Worm (Caenorhabditis elegans): ENCODE results near the gene H10E21.5.

H10E21.5 gene

DNA sequence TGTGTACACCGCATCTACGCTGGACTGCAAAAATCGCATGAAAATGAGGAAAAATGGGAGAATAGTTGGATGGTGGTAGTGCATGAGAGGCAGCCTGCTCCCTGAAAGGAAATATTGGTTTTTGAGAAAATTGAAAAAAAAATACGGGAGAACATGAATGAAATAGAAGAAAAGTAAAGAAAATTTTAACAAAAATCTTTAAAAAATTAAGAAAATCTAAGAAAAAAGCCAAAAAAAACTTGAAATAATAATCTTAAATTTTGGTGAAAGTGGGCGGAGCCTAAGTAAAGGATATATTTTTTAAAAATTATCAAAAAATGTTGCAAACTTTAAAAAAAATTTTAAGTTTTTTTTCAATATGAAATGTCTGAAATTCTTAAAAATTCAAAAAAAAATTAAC, at the start of gene H10E21.5:
Gene H10E21.5, minus strand, starts transcription at position 101 of the 400 bp plus-strand sequence.
- TF ChIP-seq F13C5.2 (tag; optimal IDR thresholded peaks at IDR 0.05): no peak
- no peak for TF ChIP-seq ama-1 (optimal IDR thresholded peaks at IDR 0.05)
- no peak for TF ChIP-seq hmbx-1 (tag; optimal IDR thresholded peaks at IDR 0.05)
- no peak for TF ChIP-seq B0310.2 (tag; optimal IDR thresholded peaks at IDR 0.05)
- no peak for TF ChIP-seq scrt-1 (GFP tag; IDR thresholded peaks at IDR 0.05)
- TF ChIP-seq tbx-37 (GFP tag; conservative IDR thresholded peaks at IDR 0.05): no peak
- no peak for TF ChIP-seq pes-1 (GFP tag; IDR thresholded peaks at IDR 0.05)
- no peak for TF ChIP-seq ceh-36 (tag; optimal IDR thresholded peaks at IDR 0.05)
- no peak for TF ChIP-seq ceh-13 (GFP tag; optimal IDR thresholded peaks at IDR 0.05)
- no peak for TF ChIP-seq aly-1 (tag; optimal IDR thresholded peaks at IDR 0.05)
- TF ChIP-seq sea-1 (GFP tag; conservative IDR thresholded peaks at IDR 0.05): no peak
- TF ChIP-seq hnd-1 (tag; optimal IDR thresholded peaks at IDR 0.05): no peak
- TF ChIP-seq flt-1 (GFP tag; IDR thresholded peaks at IDR 0.05): no peak
- TF ChIP-seq tra-4 (tag; optimal IDR thresholded peaks at IDR 0.05): no peak

- TF ChIP-seq ceh-36 (tag; optimal IDR thresholded peaks at IDR 0.05): no peak
- no peak for TF ChIP-seq ets-7 (tag; optimal IDR thresholded peaks at IDR 0.05)
- TF ChIP-seq ama-1 (optimal IDR thresholded peaks at IDR 0.05): no peak
- no peak for TF ChIP-seq sea-1 (GFP tag; conservative IDR thresholded peaks at IDR 0.05)
- TF ChIP-seq hmg-4 (GFP tag; optimal IDR thresholded peaks at IDR 0.05): no peak
- TF ChIP-seq tra-4 (tag; optimal IDR thresholded peaks at IDR 0.05): no peak
- no peak for TF ChIP-seq flt-1 (GFP tag; IDR thresholded peaks at IDR 0.05)
- TF ChIP-seq hmbx-1 (tag; optimal IDR thresholded peaks at IDR 0.05): no peak
- TF ChIP-seq pes-1 (GFP tag; IDR thresholded peaks at IDR 0.05): no peak
- no peak for TF ChIP-seq B0310.2 (tag; optimal IDR thresholded peaks at IDR 0.05)
- TF ChIP-seq aly-1 (tag; optimal IDR thresholded peaks at IDR 0.05): no peak
- no peak for TF ChIP-seq hnd-1 (tag; optimal IDR thresholded peaks at IDR 0.05)
- no peak for TF ChIP-seq tbx-37 (GFP tag; conservative IDR thresholded peaks at IDR 0.05)
- TF ChIP-seq F13C5.2 (tag; optimal IDR thresholded peaks at IDR 0.05): no peak
- TF ChIP-seq scrt-1 (GFP tag; IDR thresholded peaks at IDR 0.05): no peak
- no peak for TF ChIP-seq ceh-13 (GFP tag; optimal IDR thresholded peaks at IDR 0.05)
- TF ChIP-seq tbx-11 (GFP tag; IDR thresholded peaks at IDR 0.05): no peak
These were observed 48.3 kb upstream of the H10E21.5 start for ce11 chrIII:72078-72477.

- TF ChIP-seq tra-4 (tag; optimal IDR thresholded peaks at IDR 0.05): no peak
- no peak for TF ChIP-seq flt-1 (GFP tag; IDR thresholded peaks at IDR 0.05)
- no peak for TF ChIP-seq tbx-11 (GFP tag; IDR thresholded peaks at IDR 0.05)
- no peak for TF ChIP-seq ama-1 (optimal IDR thresholded peaks at IDR 0.05)
- TF ChIP-seq hmbx-1 (tag; optimal IDR thresholded peaks at IDR 0.05): no peak
- no peak for TF ChIP-seq tbx-37 (GFP tag; conservative IDR thresholded peaks at IDR 0.05)
- TF ChIP-seq B0310.2 (tag; optimal IDR thresholded peaks at IDR 0.05): no peak
- no peak for TF ChIP-seq sea-1 (GFP tag; conservative IDR thresholded peaks at IDR 0.05)
- TF ChIP-seq ets-7 (tag; optimal IDR thresholded peaks at IDR 0.05): no peak
- TF ChIP-seq scrt-1 (GFP tag; IDR thresholded peaks at IDR 0.05): no peak
- no peak for TF ChIP-seq aly-1 (tag; optimal IDR thresholded peaks at IDR 0.05)
These were observed 45.9 kb upstream of the H10E21.5 start, which contains the start of gene spt-4 for ce11 chrIII:69652-70051. TSS of gene spt-4 (minus strand) at chrIII:69752.

- TF ChIP-seq tbx-37 (GFP tag; conservative IDR thresholded peaks at IDR 0.05) (no peak), tbx-11 (GFP tag; IDR thresholded peaks at IDR 0.05) (no peak), ama-1 (optimal IDR thresholded peaks at IDR 0.05) (no peak), tra-4 (tag; optimal IDR thresholded peaks at IDR 0.05) (no peak), aly-1 (tag; optimal IDR thresholded peaks at IDR 0.05) (no peak), ets-7 (tag; optimal IDR thresholded peaks at IDR 0.05) (no peak), sea-1 (GFP tag; conservative IDR thresholded peaks at IDR 0.05) (no peak), flt-1 (GFP tag; IDR thresholded peaks at IDR 0.05) (no peak), hnd-1 (tag; optimal IDR thresholded peaks at IDR 0.05) (no peak), ceh-13 (GFP tag; optimal IDR thresholded peaks at IDR 0.05) (no peak), scrt-1 (GFP tag; IDR thresholded peaks at IDR 0.05) (no peak), F13C5.2 (tag; optimal IDR thresholded peaks at IDR 0.05) (no peak), hmg-4 (GFP tag; optimal IDR thresholded peaks at IDR 0.05) (no peak), B0310.2 (tag; optimal IDR thresholded peaks at IDR 0.05) (no peak), ceh-36 (tag; optimal IDR thresholded peaks at IDR 0.05) (no peak), hmbx-1 (tag; optimal IDR thresholded peaks at IDR 0.05) (no peak), pes-1 (GFP tag; IDR thresholded peaks at IDR 0.05) (no peak)
These were observed 43.3 kb upstream of the H10E21.5 start for ce11 chrIII:67025-67424.

ce11 chrIII:66160-66559, 42.4 kb upstream of the H10E21.5 start, which contains the start of gene pck-1:
TSS of gene pck-1 (minus strand) at chrIII:66260.
- TF ChIP-seq ama-1 (optimal IDR thresholded peaks at IDR 0.05) (no peak), hnd-1 (tag; optimal IDR thresholded peaks at IDR 0.05) (no peak), ceh-13 (GFP tag; optimal IDR thresholded peaks at IDR 0.05) (no peak), sea-1 (GFP tag; conservative IDR thresholded peaks at IDR 0.05) (no peak), ets-7 (tag; optimal IDR thresholded peaks at IDR 0.05) (no peak), tbx-37 (GFP tag; conservative IDR thresholded peaks at IDR 0.05) (no peak), scrt-1 (GFP tag; IDR thresholded peaks at IDR 0.05) (no peak), tra-4 (tag; optimal IDR thresholded peaks at IDR 0.05) (no peak), hmbx-1 (tag; optimal IDR thresholded peaks at IDR 0.05) (no peak), F13C5.2 (tag; optimal IDR thresholded peaks at IDR 0.05) (no peak), flt-1 (GFP tag; IDR thresholded peaks at IDR 0.05) (no peak), ceh-36 (tag; optimal IDR thresholded peaks at IDR 0.05) (no peak), tbx-11 (GFP tag; IDR thresholded peaks at IDR 0.05) (no peak), aly-1 (tag; optimal IDR thresholded peaks at IDR 0.05) (no peak), hmg-4 (GFP tag; optimal IDR thresholded peaks at IDR 0.05) (no peak), B0310.2 (tag; optimal IDR thresholded peaks at IDR 0.05) (no peak), pes-1 (GFP tag; IDR thresholded peaks at IDR 0.05) (no peak)

- no peak for TF ChIP-seq hnd-1 (tag; optimal IDR thresholded peaks at IDR 0.05)
- no peak for TF ChIP-seq F13C5.2 (tag; optimal IDR thresholded peaks at IDR 0.05)
- TF ChIP-seq pes-1 (GFP tag; IDR thresholded peaks at IDR 0.05): no peak
- no peak for TF ChIP-seq hmg-4 (GFP tag; optimal IDR thresholded peaks at IDR 0.05)
These were observed 41.8 kb upstream of the H10E21.5 start for ce11 chrIII:65626-65937.

DNA sequence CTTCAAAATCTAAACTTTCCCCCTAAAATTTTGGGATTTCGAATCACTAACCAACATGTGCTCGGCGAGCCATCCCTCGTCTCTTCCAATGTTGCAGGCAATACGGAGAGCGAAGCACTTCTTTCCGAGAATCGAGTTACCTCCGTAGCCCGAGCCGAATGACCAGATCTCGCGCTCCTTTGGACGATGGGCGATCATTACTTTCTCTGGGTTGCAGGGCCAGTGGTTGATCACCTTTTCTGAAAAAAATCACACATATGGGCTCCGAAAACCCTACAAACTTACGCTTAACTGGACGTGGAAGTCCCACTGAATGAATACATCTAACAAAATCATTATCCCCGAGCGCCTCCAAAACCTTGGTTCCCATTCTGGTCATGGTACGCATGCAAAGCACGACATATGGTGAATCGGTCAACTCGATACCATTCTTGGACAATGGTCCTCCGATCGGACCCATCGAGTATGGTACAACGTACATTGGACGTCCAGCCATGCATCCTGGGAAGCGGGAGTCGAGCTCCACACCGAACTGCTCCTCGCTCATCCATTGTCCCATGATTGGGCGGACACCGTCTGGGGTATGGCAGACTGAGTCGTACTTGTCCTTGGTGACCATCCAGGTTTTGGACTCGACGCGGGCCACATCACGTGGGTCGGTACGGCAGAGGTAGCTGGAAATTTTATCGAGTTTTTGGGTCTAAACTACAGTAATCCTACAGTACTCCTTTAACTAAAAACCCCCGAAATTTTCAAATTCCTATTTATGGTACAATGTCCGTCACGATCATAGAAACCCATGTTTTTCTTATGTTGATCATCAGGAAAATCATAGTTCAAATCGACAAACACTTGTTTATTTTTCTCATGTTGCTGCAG, 41.2 kb upstream of the H10E21.5 start:
- TF ChIP-seq tbx-37 (GFP tag; conservative IDR thresholded peaks at IDR 0.05): no peak
- TF ChIP-seq aly-1 (tag; optimal IDR thresholded peaks at IDR 0.05): no peak
- TF ChIP-seq hnd-1 (tag; optimal IDR thresholded peaks at IDR 0.05): no peak
- no peak for TF ChIP-seq ets-7 (tag; optimal IDR thresholded peaks at IDR 0.05)
- no peak for TF ChIP-seq tbx-11 (GFP tag; IDR thresholded peaks at IDR 0.05)
- no peak for TF ChIP-seq ceh-36 (tag; optimal IDR thresholded peaks at IDR 0.05)

Measured in whole organism, early embryonic.